Fruit fly (Drosophila melanogaster) whole organism, embryonic: ENCODE results near the gene CG14881.

Source experiments
- Aef1 ChIP-seq: fragments of 200-800 bp; sonication (Bioruptor generic); IDR thresholded peaks from 3 replicates; pipeline ENCODE4 v1.3.6; 2022; ENCODE audit warnings: missing biosample characterization, missing genetic modification characterization
- CG1024 ChIP-seq: fragments of 200-800 bp; sonication (Bioruptor generic); IDR thresholded peaks from 2 replicates; pipeline ENCODE4 v1.3.6; 2022; ENCODE audit warnings: missing biosample characterization, missing genetic modification characterization
- CG10366 ChIP-seq: fragments of 200-800 bp; sonication (Bioruptor generic); IDR thresholded peaks from 2 replicates; pipeline ENCODE4 v1.3.6; 2022; ENCODE audit warnings: missing biosample characterization, missing genetic modification characterization
- CG10979 ChIP-seq: fragments of 200-800 bp; sonication (Bioruptor generic); optimal IDR thresholded peaks from 2 replicates; lab custom pipeline; 2018; ENCODE audit warnings: missing biosample characterization, mild to moderate bottlenecking, missing genetic modification characterization, moderate library complexity
- CG11398 ChIP-seq: fragments of 200-800 bp; sonication (Bioruptor generic); optimal IDR thresholded peaks from 2 replicates; lab custom pipeline; 2016; ENCODE audit warnings: missing biosample characterization, missing genetic modification characterization
- CG11695 ChIP-seq: fragments of 200-800 bp; sonication (Bioruptor generic); IDR thresholded peaks from 3 replicates; pipeline ENCODE4 v1.3.6; 2022; ENCODE audit warnings: missing biosample characterization, missing genetic modification characterization
- CG12659 ChIP-seq: fragments of 200-800 bp; sonication (Bioruptor generic); optimal IDR thresholded peaks from 3 replicates; lab custom pipeline; 2017; ENCODE audit warnings: mild to moderate bottlenecking, missing biosample characterization, missing genetic modification reagents, missing genetic modification characterization
- CG13296 ChIP-seq: fragments of 200-800 bp; sonication (Bioruptor generic); optimal IDR thresholded peaks from 3 replicates; lab custom pipeline; 2018; ENCODE audit warnings: missing biosample characterization, mild to moderate bottlenecking, missing genetic modification characterization
- CG15011 ChIP-seq: fragments of 200-800 bp; sonication (Bioruptor generic); optimal IDR thresholded peaks from 3 replicates; lab custom pipeline; 2018; ENCODE audit warnings: missing biosample characterization, mild to moderate bottlenecking, missing genetic modification characterization
- CG15514 ChIP-seq: fragments of 200-800 bp; sonication (Bioruptor generic); optimal IDR thresholded peaks from 3 replicates; lab custom pipeline; 2017; ENCODE audit warnings: missing biosample characterization, missing genetic modification characterization, mild to moderate bottlenecking, moderate library complexity, missing genetic modification reagents
- CG31388 ChIP-seq: fragments of 200-800 bp; sonication (Bioruptor generic); optimal IDR thresholded peaks from 2 replicates; lab custom pipeline; 2016; ENCODE audit warnings: missing biosample characterization, missing genetic modification characterization
- CG4328 ChIP-seq: fragments of 200-800 bp; sonication (Bioruptor generic); optimal IDR thresholded peaks from 3 replicates; lab custom pipeline; 2017; ENCODE audit warnings: missing biosample characterization, missing genetic modification reagents, missing genetic modification characterization
- CG4424 ChIP-seq: fragments of 200-800 bp; sonication (Bioruptor generic); optimal IDR thresholded peaks from 3 replicates; lab custom pipeline; 2016; ENCODE audit warnings: missing biosample characterization, missing genetic modification characterization
- CG4617 ChIP-seq: fragments of 200-800 bp; sonication (Bioruptor generic); optimal IDR thresholded peaks from 3 replicates; lab custom pipeline; 2016; ENCODE audit warnings: missing biosample characterization, missing genetic modification characterization, borderline replicate concordance
- CG4730 ChIP-seq: fragments of 200-800 bp; sonication (Bioruptor generic); IDR thresholded peaks from 2 replicates; pipeline ENCODE4 v1.3.6; 2022; ENCODE audit warnings: missing biosample characterization, missing genetic modification characterization
- CG6272 ChIP-seq: fragments of 200-800 bp; sonication (Bioruptor generic); IDR thresholded peaks from 2 replicates; pipeline ENCODE4 v1.3.6; 2022; ENCODE audit warnings: missing biosample characterization, missing genetic modification characterization
- CoRest ChIP-seq: fragments of 200-800 bp; sonication (Bioruptor generic); optimal IDR thresholded peaks from 3 replicates; lab custom pipeline; 2018; ENCODE audit warnings: missing biosample characterization, mild to moderate bottlenecking, missing genetic modification characterization, moderate library complexity
- Dip3 ChIP-seq: fragments of 200-800 bp; sonication (Bioruptor generic); optimal IDR thresholded peaks from 3 replicates; lab custom pipeline; 2016; ENCODE audit warnings: missing biosample characterization, missing genetic modification characterization
- Dp ChIP-seq: fragments of 200-800 bp; sonication (Bioruptor generic); optimal IDR thresholded peaks from 2 replicates; lab custom pipeline; 2018; ENCODE audit warnings: missing biosample characterization, mild to moderate bottlenecking, missing genetic modification characterization, moderate library complexity
- Ets97D ChIP-seq: fragments of 200-800 bp; sonication (Bioruptor generic); optimal IDR thresholded peaks from 3 replicates; lab custom pipeline; 2016; ENCODE audit warnings: missing biosample characterization, missing genetic modification characterization
- Fer1 ChIP-seq: fragments of 200-800 bp; sonication (Bioruptor generic); optimal IDR thresholded peaks from 2 replicates; lab custom pipeline; 2017; ENCODE audit warnings: missing biosample characterization, mild to moderate bottlenecking, missing genetic modification characterization
- HLH4C ChIP-seq: fragments of 200-800 bp; sonication (Bioruptor generic); IDR thresholded peaks from 3 replicates; pipeline ENCODE4 v1.3.6; 2022; ENCODE audit warnings: missing biosample characterization, missing genetic modification characterization; ENCODE audit not compliant: partially characterized antibody
- HmgD ChIP-seq: fragments of 200-800 bp; sonication (Bioruptor generic); optimal IDR thresholded peaks from 3 replicates; lab custom pipeline; 2016; ENCODE audit warnings: missing biosample characterization, missing genetic modification characterization
- HmgZ ChIP-seq: fragments of 200-800 bp; sonication (Bioruptor generic); optimal IDR thresholded peaks from 2 replicates; lab custom pipeline; 2018; ENCODE audit warnings: missing biosample characterization, mild to moderate bottlenecking, missing genetic modification characterization
- Hr51 ChIP-seq, 2 experiments: fragments of 200-800 bp; sonication (Bioruptor generic); optimal IDR thresholded peaks; 2 replicates in 1 of 2; 3 replicates in 1 of 2; lab custom pipeline; 2016 to 2018; ENCODE audit warnings: missing biosample characterization in 2 of 2, missing genetic modification characterization in 2 of 2, mild to moderate bottlenecking in 1 of 2, moderate library complexity in 1 of 2
- MESR4 ChIP-seq: fragments of 200-800 bp; sonication (Bioruptor generic); optimal IDR thresholded peaks from 2 replicates; lab custom pipeline; 2018; ENCODE audit warnings: missing biosample characterization, mild to moderate bottlenecking, missing genetic modification characterization, moderate library complexity
- NC2α ChIP-seq: fragments of 200-800 bp; sonication (Bioruptor generic); optimal IDR thresholded peaks from 2 replicates; lab custom pipeline; 2016; ENCODE audit warnings: missing biosample characterization, missing genetic modification characterization
- Rx ChIP-seq: fragments of 200-800 bp; sonication (Bioruptor generic); IDR thresholded peaks from 2 replicates; pipeline ENCODE4 v1.3.6; 2022; ENCODE audit warnings: missing biosample characterization, missing genetic modification characterization
- Ssrp ChIP-seq: fragments of 200-800 bp; sonication (Bioruptor generic); optimal IDR thresholded peaks from 2 replicates; lab custom pipeline; 2018; ENCODE audit warnings: missing biosample characterization, mild to moderate bottlenecking, missing genetic modification characterization, moderate library complexity
- Xrp1 ChIP-seq: fragments of 200-800 bp; sonication (Bioruptor generic); IDR thresholded peaks from 2 replicates; pipeline ENCODE4 v1.3.6; 2022; ENCODE audit warnings: missing biosample characterization, missing genetic modification characterization
- YL-1 ChIP-seq: fragments of 200-800 bp; sonication (Bioruptor generic); optimal IDR thresholded peaks from 3 replicates; lab custom pipeline; 2017; ENCODE audit warnings: missing biosample characterization, mild to moderate bottlenecking, missing genetic modification characterization
- cato ChIP-seq: fragments of 200-800 bp; sonication (Bioruptor generic); optimal IDR thresholded peaks from 2 replicates; lab custom pipeline; 2016; ENCODE audit warnings: missing biosample characterization, missing genetic modification characterization, borderline replicate concordance
- croc ChIP-seq: fragments of 200-800 bp; sonication (Bioruptor generic); conservative IDR thresholded peaks from 3 replicates; pipeline ENCODE4 v1.3.6; 2022; ENCODE audit warnings: missing biosample characterization, missing genetic modification characterization
- crp ChIP-seq, 2 experiments: fragments of 200-800 bp; sonication (Bioruptor generic); optimal IDR thresholded peaks; 2 replicates in 1 of 2; 3 replicates in 1 of 2; lab custom pipeline; 2017; ENCODE audit warnings: missing biosample characterization in 2 of 2, missing genetic modification characterization in 2 of 2, mild to moderate bottlenecking in 1 of 2, moderate library complexity in 1 of 2
- dmrt11E ChIP-seq: fragments of 200-800 bp; sonication (Bioruptor generic); optimal IDR thresholded peaks from 3 replicates; lab custom pipeline; 2018; ENCODE audit warnings: missing biosample characterization, mild to moderate bottlenecking, missing genetic modification characterization, moderate library complexity
- dpn ChIP-seq, 2 experiments: fragments of 200-800 bp; sonication (Bioruptor generic); optimal IDR thresholded peaks; 3 replicates each; lab custom pipeline; 2016; ENCODE audit warnings: missing biosample characterization in 2 of 2, missing genetic modification characterization in 2 of 2
- grau ChIP-seq: fragments of 200-800 bp; optimal IDR thresholded peaks from 3 replicates; lab custom pipeline; 2019; ENCODE audit warnings: missing biosample characterization, mild to moderate bottlenecking, missing genetic modification characterization, moderate library complexity
- insv ChIP-seq, 2 experiments: fragments of 200-800 bp; sonication (Bioruptor generic); optimal IDR thresholded peaks; 3 replicates each; lab custom pipeline; 2016 to 2018; ENCODE audit warnings: missing biosample characterization in 2 of 2, missing genetic modification characterization in 2 of 2
- jing ChIP-seq: fragments of 200-800 bp; sonication (Bioruptor generic); optimal IDR thresholded peaks from 2 replicates; lab custom pipeline; 2018; ENCODE audit warnings: missing biosample characterization, mild to moderate bottlenecking, missing genetic modification characterization
- lmd ChIP-seq: fragments of 200-800 bp; sonication (Bioruptor generic); IDR thresholded peaks from 2 replicates; pipeline ENCODE4 v1.3.6; 2022; ENCODE audit warnings: missing biosample characterization, missing genetic modification characterization
- mld ChIP-seq: fragments of 200-800 bp; sonication (Bioruptor generic); IDR thresholded peaks from 3 replicates; pipeline ENCODE4 v1.3.6; 2022; ENCODE audit warnings: missing biosample characterization, missing genetic modification characterization; ENCODE audit not compliant: partially characterized antibody
- pum ChIP-seq: fragments of 200-800 bp; sonication (Bioruptor generic); optimal IDR thresholded peaks from 2 replicates; lab custom pipeline; 2016; ENCODE audit warnings: missing biosample characterization, missing genetic modification characterization
- sc ChIP-seq, 3 experiments: fragments of >200 bp in 2 of 3; fragments of 200-800 bp in 1 of 3; sonication (Bioruptor generic) in 1 of 3; optimal IDR thresholded peaks; 2 replicates in 2 of 3; 3 replicates in 1 of 3; lab custom pipeline; 2017; ENCODE audit warnings: mild to moderate bottlenecking in 1 of 3, missing biosample characterization in 1 of 3, missing genetic modification characterization in 1 of 3, missing genetic modification reagents in 1 of 3
- sens ChIP-seq: fragments of 200-800 bp; sonication (Bioruptor generic); peaks from one replicate; lab custom pipeline; 2016; ENCODE audit warnings: missing biosample characterization, missing genetic modification characterization
- slbo ChIP-seq: fragments of 200-800 bp; sonication (Bioruptor generic); IDR thresholded peaks from 2 replicates; pipeline ENCODE4 v1.3.6; 2022; ENCODE audit warnings: missing biosample characterization, missing genetic modification characterization
- ssp ChIP-seq: fragments of 200-800 bp; sonication (Bioruptor generic); IDR thresholded peaks from 2 replicates; pipeline ENCODE4 v1.3.6; 2022; ENCODE audit warnings: missing biosample characterization, missing genetic modification characterization
- tin ChIP-seq: fragments of 200-800 bp; sonication (Bioruptor generic); optimal IDR thresholded peaks from 3 replicates; lab custom pipeline; 2016; ENCODE audit warnings: missing biosample characterization, missing genetic modification characterization

Gene CG14881

DNA sequence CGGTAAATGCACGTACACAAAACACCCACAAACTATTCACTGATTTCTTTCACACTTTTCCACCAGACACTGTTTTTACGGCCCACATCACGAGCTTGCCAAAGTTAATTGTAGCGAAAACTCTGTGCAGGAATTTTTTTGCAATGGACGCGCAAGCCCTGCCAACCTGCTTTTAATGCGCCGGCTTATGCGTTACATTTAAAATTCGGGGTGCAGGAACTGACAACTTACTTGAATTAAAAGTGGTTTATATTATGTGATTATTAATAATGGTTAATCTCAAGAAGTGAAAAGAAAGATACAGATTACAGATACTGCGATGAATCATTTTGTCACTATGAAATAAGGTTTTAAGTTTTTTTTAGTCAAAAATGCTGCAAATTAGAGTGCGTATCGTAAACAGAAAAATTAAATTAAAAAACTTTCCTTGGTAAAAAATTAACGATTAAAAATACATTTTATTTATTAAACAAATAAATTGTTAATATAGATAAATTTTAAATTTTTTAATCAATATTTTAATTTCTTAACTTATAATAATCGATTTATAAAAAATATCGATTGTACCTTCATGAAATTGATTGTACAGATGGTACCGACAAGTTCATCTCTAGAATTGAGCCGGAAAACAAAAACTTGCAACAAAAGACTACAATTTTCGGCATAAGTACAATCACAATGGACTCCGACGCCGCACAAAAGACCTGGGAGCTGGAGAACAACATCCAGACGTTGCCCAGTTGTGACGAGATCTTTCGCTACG, 35.0 kb downstream of the CG14881 start, which contains the start of the genes CG42232 and CSN5 (continued):
- no peak for TF ChIP-seq NC2α (GFP tag; lab: Kevin White, UChicago)
- peak; percentile 13 for TF ChIP-seq CG4617 (GFP tag; lab: Kevin White, UChicago)
- 0 out of 3 replicates have a peak, but pooled peaks have one; percentile 43 for TF ChIP-seq HLH4C (GFP tag; lab: Robert Waterston, UW)
- TF ChIP-seq Fer1 (GFP tag; lab: Kevin White, UChicago), result no peak
- TF ChIP-seq sc (optimal IDR thresholded peaks at IDR 0.05; lab: Kevin White, UChicago), result no peak
- TF ChIP-seq sc (GFP tag; optimal IDR thresholded peaks at IDR 0.05; lab: Kevin White, UChicago), result no peak
- TF ChIP-seq CG15514 (GFP tag; lab: Kevin White, UChicago), result peak; percentile 59
- peak; percentile 25; the same call in 1 of the 2 replicates for TF ChIP-seq lmd (GFP tag; lab: Robert Waterston, UW)
- TF ChIP-seq CG4424 (GFP tag; lab: Kevin White, UChicago), result peak; percentile 75
- TF ChIP-seq croc (GFP tag; lab: Robert Waterston, UW), result no peak; the same call in 2 of the 3 replicates
- peak; percentile 32; the same call in 1 of the 2 replicates for TF ChIP-seq CG1024
- TF ChIP-seq Ssrp, result peak; percentile 64
- no peak; the same call in 1 of the 2 replicates for TF ChIP-seq CG10366 (GFP tag; lab: Robert Waterston, UW)
- peak; percentile 4 for TF ChIP-seq cato (GFP tag; lab: Kevin White, UChicago)
- no peak for TF ChIP-seq mld (GFP tag; lab: Robert Waterston, UW)
- TF ChIP-seq Ets97D, result peak; percentile 32
- peak; percentile 23 for TF ChIP-seq YL-1 (GFP tag; lab: Kevin White, UChicago)
- peak; percentile 69 for TF ChIP-seq slbo
- peak; percentile 45; the same call in 1 of the 2 replicates for TF ChIP-seq CG6272
- no peak for TF ChIP-seq grau (tag; lab: Kevin White, UChicago)
- peak; percentile 46 for TF ChIP-seq Dp
- TF ChIP-seq CG10979 (tag; lab: Kevin White, UChicago), result peak; percentile 68
- TF ChIP-seq CG4328 (GFP tag; lab: Kevin White, UChicago), result peak; percentile 27
- TF ChIP-seq sens (GFP tag; lab: Kevin White, UChicago), result no peak
- no peak for TF ChIP-seq CG11695 (GFP tag; lab: Robert Waterston, UW)
- peak; percentile 30; the same call in 1 of the 2 replicates for TF ChIP-seq Rx (GFP tag; lab: Robert Waterston, UW)
- TF ChIP-seq crp (GFP tag; optimal IDR thresholded peaks at IDR 0.05; lab: Kevin White, UChicago), result peak in 1 of 2 experiments; percentile 20
- TF ChIP-seq CG11398 (GFP tag; lab: Kevin White, UChicago), result no peak
- TF ChIP-seq Hr51 (GFP tag; optimal IDR thresholded peaks at IDR 0.05; lab: Kevin White, UChicago), result peak in 1 of 2 experiments; percentile 36
- peak; percentile 25 for TF ChIP-seq HmgZ (tag; lab: Kevin White, UChicago)
- no peak for TF ChIP-seq Dip3 (GFP tag; lab: Kevin White, UChicago)
- peak; percentile 39 for TF ChIP-seq CG31388 (GFP tag; lab: Kevin White, UChicago)
- no peak for TF ChIP-seq jing (GFP tag; lab: Kevin White, UChicago)
- 0 out of 2 replicates have a peak, but pooled peaks have one; percentile 21 for TF ChIP-seq CG4730
- peak; percentile 55; the same call in 1 of the 2 replicates for TF ChIP-seq Xrp1 (GFP tag; lab: Robert Waterston, UW)
- TF ChIP-seq pum (GFP tag; lab: Kevin White, UChicago), result peak; percentile 52
- TF ChIP-seq HmgD (GFP tag; lab: Kevin White, UChicago), result no peak
- TF ChIP-seq CG15011 (GFP tag; lab: Kevin White, UChicago), result no peak
- peak; percentile 68 for TF ChIP-seq dmrt11E (tag; lab: Kevin White, UChicago)
- peak; percentile 48 for TF ChIP-seq tin (GFP tag; lab: Kevin White, UChicago)
- no peak for TF ChIP-seq ssp (GFP tag; lab: Robert Waterston, UW)
- TF ChIP-seq insv (GFP tag; optimal IDR thresholded peaks at IDR 0.05; lab: Kevin White, UChicago), result peak in 1 of 2 experiments; percentile 4
- peak in 1 of 2 experiments; percentile 69 for TF ChIP-seq dpn (GFP tag; optimal IDR thresholded peaks at IDR 0.05; lab: Kevin White, UChicago)
- peak; percentile 73 for TF ChIP-seq CG12659 (GFP tag; lab: Kevin White, UChicago)
- TF ChIP-seq MESR4 (GFP tag; lab: Kevin White, UChicago), result peak; percentile 37
- TF ChIP-seq Aef1 (GFP tag; lab: Robert Waterston, UW), result peak; percentile 11; the same call in 1 of the 3 replicates
- no peak for TF ChIP-seq CG13296 (GFP tag; lab: Kevin White, UChicago)
- peak; percentile 79 for TF ChIP-seq CoRest (tag; lab: Kevin White, UChicago)
